Fruit fly (Drosophila melanogaster) whole organism, embryonic: ENCODE data around the gene Cad99C.
A peak's percentile ranks its signal among the peaks of the same experiment; 100 is the strongest.

ENCODE experiments used
- Aef1 ChIP-seq: fragments of 200-800 bp; sonication (Bioruptor generic); IDR thresholded peaks from 3 replicates; pipeline ENCODE4 v1.3.6; 2022; ENCODE audit warnings: missing biosample characterization, missing genetic modification characterization
- CG10209 ChIP-seq: fragments of 200-800 bp; sonication (Bioruptor generic); optimal IDR thresholded peaks from 3 replicates; lab custom pipeline; 2017; ENCODE audit warnings: missing biosample characterization, mild to moderate bottlenecking, missing genetic modification characterization, missing genetic modification reagents
- CG14860 ChIP-seq: fragments of 200-800 bp; sonication (Bioruptor generic); IDR thresholded peaks from 3 replicates; pipeline ENCODE4 v1.3.6; 2022; ENCODE audit warnings: missing biosample characterization, missing genetic modification characterization; ENCODE audit not compliant: partially characterized antibody
- CG15601 ChIP-seq: fragments of 200-800 bp; sonication (Bioruptor generic); optimal IDR thresholded peaks from 3 replicates; lab custom pipeline; 2019; ENCODE audit warnings: missing biosample characterization, mild to moderate bottlenecking, missing genetic modification characterization, moderate library complexity
- CG16779 ChIP-seq: fragments of 200-800 bp; sonication (Bioruptor generic); IDR thresholded peaks from 2 replicates; pipeline ENCODE4 v1.3.6; 2022; ENCODE audit warnings: missing biosample characterization, missing genetic modification characterization
- CG18764 ChIP-seq: fragments of 200-800 bp; sonication (Bioruptor generic); optimal IDR thresholded peaks from 3 replicates; lab custom pipeline; 2016; ENCODE audit warnings: missing biosample characterization, missing genetic modification characterization
- CG2129 ChIP-seq: fragments of 200-800 bp; sonication (Bioruptor generic); IDR thresholded peaks from 2 replicates; pipeline ENCODE4 v1.3.6; 2022; ENCODE audit warnings: missing biosample characterization, missing genetic modification characterization; ENCODE audit not compliant: partially characterized antibody
- CG3163 ChIP-seq: fragments of 200-800 bp; sonication (Bioruptor generic); optimal IDR thresholded peaks from 3 replicates; lab custom pipeline; 2016; ENCODE audit warnings: missing biosample characterization, missing genetic modification characterization
- CG32767 ChIP-seq: fragments of 200-800 bp; sonication (Bioruptor generic); IDR thresholded peaks from 2 replicates; pipeline ENCODE4 v1.3.6; 2022; ENCODE audit warnings: missing biosample characterization, missing genetic modification characterization
- CG42726 ChIP-seq: fragments of 200-800 bp; sonication (Bioruptor generic); IDR thresholded peaks from 2 replicates; pipeline ENCODE4 v1.3.6; 2022; ENCODE audit warnings: missing biosample characterization, missing genetic modification characterization; ENCODE audit not compliant: partially characterized antibody
- CG4328 ChIP-seq: fragments of 200-800 bp; sonication (Bioruptor generic); optimal IDR thresholded peaks from 3 replicates; lab custom pipeline; 2017; ENCODE audit warnings: missing biosample characterization, missing genetic modification reagents, missing genetic modification characterization
- CG4360 ChIP-seq: fragments of 200-800 bp; sonication (Bioruptor generic); IDR thresholded peaks from 2 replicates; pipeline ENCODE4 v1.3.6; 2022; ENCODE audit warnings: missing biosample characterization, missing genetic modification characterization
- CG6654 ChIP-seq: fragments of 200-800 bp; sonication (Bioruptor generic); optimal IDR thresholded peaks from 2 replicates; lab custom pipeline; 2017; ENCODE audit warnings: missing biosample characterization, mild to moderate bottlenecking, missing genetic modification characterization
- CG7928 ChIP-seq: fragments of 200-800 bp; sonication (Bioruptor generic); optimal IDR thresholded peaks from 2 replicates; lab custom pipeline; 2017; ENCODE audit warnings: missing biosample characterization, mild to moderate bottlenecking, missing genetic modification characterization
- CG7987 ChIP-seq: fragments of 200-800 bp; sonication (Bioruptor generic); optimal IDR thresholded peaks from 2 replicates; lab custom pipeline; 2018; ENCODE audit warnings: missing biosample characterization, mild to moderate bottlenecking, missing genetic modification characterization, moderate library complexity
- CG9797 ChIP-seq: fragments of 200-800 bp; sonication (Bioruptor generic); optimal IDR thresholded peaks from 3 replicates; lab custom pipeline; 2018; ENCODE audit warnings: missing biosample characterization, mild to moderate bottlenecking, missing genetic modification characterization
- CG9932 ChIP-seq: fragments of 200-800 bp; sonication (Bioruptor generic); IDR thresholded peaks from 2 replicates; pipeline ENCODE4 v1.3.6; 2022; ENCODE audit warnings: missing biosample characterization, missing genetic modification characterization
- CHES-1-like ChIP-seq: fragments of 200-800 bp; sonication (Bioruptor generic); optimal IDR thresholded peaks from 2 replicates; lab custom pipeline; 2016; ENCODE audit warnings: missing biosample characterization, missing genetic modification characterization
- Dip3 ChIP-seq: fragments of 200-800 bp; sonication (Bioruptor generic); optimal IDR thresholded peaks from 3 replicates; lab custom pipeline; 2016; ENCODE audit warnings: missing biosample characterization, missing genetic modification characterization
- GATAe ChIP-seq: fragments of 200-800 bp; sonication (Bioruptor generic); conservative IDR thresholded peaks from 2 replicates; pipeline ENCODE4 v1.3.6; 2022; ENCODE audit warnings: missing biosample characterization, missing genetic modification characterization
- H2.0 ChIP-seq: fragments of 200-800 bp; sonication (Bioruptor generic); IDR thresholded peaks from 2 replicates; pipeline ENCODE4 v1.3.6; 2022; ENCODE audit warnings: missing biosample characterization, missing genetic modification characterization
- Jarid2 ChIP-seq: fragments of 200-800 bp; sonication (Bioruptor generic); optimal IDR thresholded peaks from 3 replicates; lab custom pipeline; 2017; ENCODE audit warnings: mild to moderate bottlenecking, missing biosample characterization, missing genetic modification reagents, missing genetic modification characterization
- Nf-YA ChIP-seq: fragments of 200-800 bp; sonication (Bioruptor generic); IDR thresholded peaks from 2 replicates; pipeline ENCODE4 v1.3.6; 2022; ENCODE audit warnings: missing biosample characterization, missing genetic modification characterization
- Oli ChIP-seq: fragments of 200-800 bp; sonication (Bioruptor generic); optimal IDR thresholded peaks from 2 replicates; lab custom pipeline; 2018; ENCODE audit warnings: missing biosample characterization, mild to moderate bottlenecking, missing genetic modification characterization, moderate library complexity
- Ptx1 ChIP-seq: fragments of 200-800 bp; sonication (Bioruptor generic); IDR thresholded peaks from 2 replicates; pipeline ENCODE4 v1.3.6; 2022; ENCODE audit warnings: missing biosample characterization, missing genetic modification characterization
- Six4 ChIP-seq: fragments of 200-800 bp; sonication (Bioruptor generic); optimal IDR thresholded peaks from 2 replicates; lab custom pipeline; 2016; ENCODE audit warnings: missing biosample characterization, missing genetic modification characterization
- Sox100B ChIP-seq: fragments of 200-800 bp; sonication (Bioruptor generic); optimal IDR thresholded peaks from 3 replicates; lab custom pipeline; 2018; ENCODE audit warnings: missing biosample characterization, mild to moderate bottlenecking, missing genetic modification characterization
- Usf ChIP-seq: fragments of 200-800 bp; sonication (Bioruptor generic); optimal IDR thresholded peaks from 2 replicates; lab custom pipeline; 2017; ENCODE audit warnings: missing genotype, missing biosample characterization, missing genetic modification characterization
- chm ChIP-seq: fragments of 200-800 bp; sonication (Bioruptor generic); IDR thresholded peaks from 2 replicates; pipeline ENCODE4 v1.3.6; 2022; ENCODE audit warnings: missing biosample characterization, missing genetic modification characterization
- chn ChIP-seq: fragments of 200-800 bp; sonication (Bioruptor generic); optimal IDR thresholded peaks from 2 replicates; lab custom pipeline; 2016; ENCODE audit warnings: missing biosample characterization, missing genetic modification characterization
- ci ChIP-seq: fragments of 200-800 bp; sonication (Bioruptor generic); IDR thresholded peaks from 3 replicates; pipeline ENCODE4 v1.3.6; 2022; ENCODE audit warnings: missing biosample characterization, missing genetic modification characterization
- crp ChIP-seq, 2 experiments: fragments of 200-800 bp; sonication (Bioruptor generic); optimal IDR thresholded peaks; 2 replicates in 1 of 2; 3 replicates in 1 of 2; lab custom pipeline; 2017; ENCODE audit warnings: missing biosample characterization in 2 of 2, missing genetic modification characterization in 2 of 2, mild to moderate bottlenecking in 1 of 2, moderate library complexity in 1 of 2
- disco-r ChIP-seq: fragments of 200-800 bp; sonication (Bioruptor generic); optimal IDR thresholded peaks from 2 replicates; lab custom pipeline; 2016; ENCODE audit warnings: missing biosample characterization, missing genetic modification characterization
- emc ChIP-seq: fragments of 200-800 bp; sonication (Bioruptor generic); optimal IDR thresholded peaks from 2 replicates; lab custom pipeline; 2016; ENCODE audit warnings: missing biosample characterization, missing genetic modification characterization
- eve ChIP-seq, 2 experiments: fragments of >200 bp; optimal IDR thresholded peaks; 2 replicates each; lab custom pipeline; 2017; ENCODE audit warnings: missing biosample characterization in 2 of 2, missing genetic modification characterization in 2 of 2
- ewg ChIP-seq: fragments of 200-800 bp; sonication (Bioruptor generic); optimal IDR thresholded peaks from 3 replicates; lab custom pipeline; 2017; ENCODE audit warnings: mild to moderate bottlenecking, missing biosample characterization, missing genetic modification reagents, missing genetic modification characterization
- ftz-f1 ChIP-seq: fragments of 200-800 bp; sonication (Bioruptor generic); optimal IDR thresholded peaks from 2 replicates; lab custom pipeline; 2016; ENCODE audit warnings: missing biosample characterization, missing genetic modification characterization
- ind ChIP-seq: fragments of 200-800 bp; sonication (Bioruptor generic); optimal IDR thresholded peaks from 3 replicates; lab custom pipeline; 2016; ENCODE audit warnings: missing biosample characterization, missing genetic modification characterization
- jing ChIP-seq: fragments of 200-800 bp; sonication (Bioruptor generic); optimal IDR thresholded peaks from 2 replicates; lab custom pipeline; 2018; ENCODE audit warnings: missing biosample characterization, mild to moderate bottlenecking, missing genetic modification characterization
- lilli ChIP-seq: fragments of 200-800 bp; sonication (Bioruptor generic); optimal IDR thresholded peaks from 3 replicates; lab custom pipeline; 2016; ENCODE audit warnings: missing biosample characterization, missing genetic modification characterization
- oc ChIP-seq: fragments of 200-800 bp; sonication (Bioruptor generic); optimal IDR thresholded peaks from 2 replicates; lab custom pipeline; 2018; ENCODE audit warnings: missing biosample characterization, mild to moderate bottlenecking, missing genetic modification characterization, moderate library complexity
- pan ChIP-seq, 4 experiments: fragments of >200 bp in 3 of 4; fragments of 200-800 bp in 1 of 4; sonication (Bioruptor generic) in 1 of 4; optimal IDR thresholded peaks in 3 of 4; IDR thresholded peaks in 1 of 4; 2 replicates each; pipeline versions ENCODE4 v1.3.6 to Lab custom; 2017 to 2022; ENCODE audit warnings: missing biosample characterization in 2 of 4, missing genetic modification characterization in 2 of 4, mixed read lengths in 1 of 4
- peb ChIP-seq: fragments of 200-800 bp; sonication (Bioruptor generic); IDR thresholded peaks from 2 replicates; pipeline ENCODE4 v1.3.6; 2022; ENCODE audit warnings: missing biosample characterization, missing genetic modification characterization
- pnt ChIP-seq: fragments of 200-800 bp; sonication (Bioruptor generic); optimal IDR thresholded peaks from 3 replicates; lab custom pipeline; 2016; ENCODE audit warnings: missing biosample characterization, missing genetic modification characterization
- sens ChIP-seq: fragments of 200-800 bp; sonication (Bioruptor generic); peaks from one replicate; lab custom pipeline; 2016; ENCODE audit warnings: missing biosample characterization, missing genetic modification characterization
- tin ChIP-seq: fragments of 200-800 bp; sonication (Bioruptor generic); optimal IDR thresholded peaks from 3 replicates; lab custom pipeline; 2016; ENCODE audit warnings: missing biosample characterization, missing genetic modification characterization
- zen ChIP-seq: fragments of 200-800 bp; sonication (Bioruptor generic); optimal IDR thresholded peaks from 3 replicates; lab custom pipeline; 2018; ENCODE audit warnings: missing biosample characterization, mild to moderate bottlenecking, missing genetic modification characterization, moderate library complexity
- zen2 ChIP-seq: fragments of 200-800 bp; sonication (Bioruptor generic); IDR thresholded peaks from 3 replicates; pipeline ENCODE4 v1.3.6; 2022; ENCODE audit warnings: missing biosample characterization, missing genetic modification characterization; ENCODE audit not compliant: partially characterized antibody

Cad99C gene

DNA sequence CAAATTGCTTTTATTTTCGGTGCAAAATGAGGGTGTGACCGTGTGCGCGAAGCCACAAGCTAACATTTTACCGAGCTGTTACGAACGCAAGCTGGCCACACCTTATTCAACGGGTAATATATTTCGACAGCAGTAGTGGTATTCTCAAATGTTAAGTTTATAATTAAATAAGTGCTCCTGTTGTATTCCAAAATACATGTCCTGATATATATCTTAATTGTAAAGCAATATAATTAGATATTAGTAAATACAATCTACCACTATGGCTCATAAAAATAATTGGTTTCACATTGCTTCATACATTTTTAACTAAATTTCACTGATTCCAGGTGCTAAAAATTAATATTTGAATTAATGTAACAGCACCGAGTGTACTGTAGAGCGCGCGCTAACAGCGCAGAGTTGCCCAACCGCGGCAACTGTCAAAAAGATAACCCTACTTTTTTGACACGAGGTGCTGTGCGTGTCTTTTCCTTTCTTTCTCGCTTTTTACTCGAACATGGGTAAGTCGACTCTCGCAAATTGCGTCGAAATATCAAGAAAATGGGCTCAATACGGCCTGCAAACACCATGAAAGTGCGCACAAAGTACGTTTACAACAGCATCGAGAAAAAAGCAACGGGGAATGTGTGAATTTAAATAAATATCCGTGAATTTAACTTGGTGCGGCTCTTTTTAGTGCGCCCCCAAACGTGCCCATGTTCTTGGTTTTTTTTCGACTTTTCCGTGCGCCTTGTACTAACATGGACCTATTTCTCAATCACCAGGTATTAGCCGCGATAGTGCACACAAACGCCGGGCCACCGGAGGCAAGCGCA is 20.2 kb downstream of the Cad99C start, which contains the start of the genes CG15514 and RpS8 (continued):
- no peak for TF ChIP-seq pan (optimal IDR thresholded peaks at IDR 0.05; lab: Kevin White, UChicago)
- peak in 1 of 2 experiments; percentile 54 for TF ChIP-seq pan (GFP tag; optimal IDR thresholded peaks at IDR 0.05 in 1 of 2, IDR thresholded peaks at IDR 0.05 in 1 of 2)
- TF ChIP-seq jing (GFP tag; lab: Kevin White, UChicago): no peak
- TF ChIP-seq CG10209 (GFP tag; lab: Kevin White, UChicago): peak; percentile 66
- TF ChIP-seq GATAe: no peak
- no peak for TF ChIP-seq CG4360 (GFP tag; lab: Robert Waterston, UW)
- peak; percentile 71 for TF ChIP-seq CG9797 (GFP tag; lab: Kevin White, UChicago)
- TF ChIP-seq CG32767: no peak
- TF ChIP-seq Ptx1 (GFP tag; lab: Robert Waterston, UW): peak; percentile 37; the same call in 1 of the 2 replicates
- TF ChIP-seq CG3163: no peak
- peak; percentile 8 for TF ChIP-seq Usf (GFP tag; lab: Kevin White, UChicago)
- TF ChIP-seq Aef1 (GFP tag; lab: Robert Waterston, UW): peak; percentile 45; the same call in 1 of the 3 replicates
- peak; percentile 72 for TF ChIP-seq CG4328 (GFP tag; lab: Kevin White, UChicago)
- peak; percentile 18 for TF ChIP-seq CG18764 (GFP tag; lab: Kevin White, UChicago)
- peak in 1 of 2 experiments; percentile 14 for TF ChIP-seq crp (GFP tag; optimal IDR thresholded peaks at IDR 0.05; lab: Kevin White, UChicago)
- TF ChIP-seq oc: peak; percentile 13
- TF ChIP-seq zen2 (GFP tag; lab: Robert Waterston, UW): no peak
- no peak for TF ChIP-seq eve (GFP tag; optimal IDR thresholded peaks at IDR 0.05; lab: Kevin White, UChicago)
- TF ChIP-seq Jarid2 (GFP tag; lab: Kevin White, UChicago): no peak
- no peak for TF ChIP-seq CG16779 (GFP tag; lab: Robert Waterston, UW)
- no peak for TF ChIP-seq Nf-YA (GFP tag; lab: Robert Waterston, UW)
- peak; percentile 42 for TF ChIP-seq ind (GFP tag; lab: Kevin White, UChicago)
- peak; percentile 57; the same call in 1 of the 2 replicates for TF ChIP-seq chm (GFP tag; lab: Robert Waterston, UW)
- peak; percentile 44 for TF ChIP-seq ewg (GFP tag; lab: Kevin White, UChicago)
- no peak for TF ChIP-seq chn (GFP tag; lab: Kevin White, UChicago)
- TF ChIP-seq disco-r (GFP tag; lab: Kevin White, UChicago): no peak
- peak; percentile 75 for TF ChIP-seq ci (GFP tag; lab: Robert Waterston, UW)
- peak; percentile 63 for TF ChIP-seq CG7987
- no peak for TF ChIP-seq pnt (GFP tag; lab: Kevin White, UChicago)
- peak; percentile 26 for TF ChIP-seq Six4 (GFP tag; lab: Kevin White, UChicago)
- no peak for TF ChIP-seq ftz-f1 (GFP tag; lab: Kevin White, UChicago)
- peak; percentile 22 for TF ChIP-seq lilli (GFP tag; lab: Kevin White, UChicago)
- TF ChIP-seq Oli: peak; percentile 45
- peak; percentile 39 for TF ChIP-seq CHES-1-like
- no peak for TF ChIP-seq CG2129 (GFP tag; lab: Robert Waterston, UW)
- TF ChIP-seq sens: peak; percentile 35
- peak; percentile 38 for TF ChIP-seq tin
- peak; percentile 19 for TF ChIP-seq CG6654 (GFP tag; lab: Kevin White, UChicago)
- no peak for TF ChIP-seq CG14860 (GFP tag; lab: Robert Waterston, UW)
- peak; percentile 71 for TF ChIP-seq CG15601 (tag; lab: Kevin White, UChicago)
- peak; percentile 48 for TF ChIP-seq Dip3 (GFP tag; lab: Kevin White, UChicago)
- TF ChIP-seq CG42726 (GFP tag; lab: Robert Waterston, UW): no peak
- TF ChIP-seq CG9932: peak; percentile 65
- no peak for TF ChIP-seq CG7928 (GFP tag; lab: Kevin White, UChicago)
- peak; percentile 59 for TF ChIP-seq zen (tag; lab: Kevin White, UChicago)
- no peak for TF ChIP-seq Sox100B (GFP tag; lab: Kevin White, UChicago)
- peak; percentile 3 for TF ChIP-seq emc (GFP tag; lab: Kevin White, UChicago)
- no peak for TF ChIP-seq H2.0 (GFP tag; lab: Robert Waterston, UW)
- TF ChIP-seq peb: no peak
